Worm (Caenorhabditis elegans) whole organism, midembryonic: Measurements from ENCODE around the gene C49C8.2.

ENCODE experiments used
- flt-1 ChIP-seq: fragments of 200-800 bp; sonication (Bioruptor generic); IDR thresholded peaks from 2 replicates; pipeline ENCODE4 v1.3.6; 2022; ENCODE audit warnings: missing genetic modification characterization, missing compliant biosample characterization
- ztf-23 ChIP-seq: fragments of 200-800 bp; sonication (Bioruptor generic); IDR thresholded peaks from 2 replicates; pipeline ENCODE4 v1.3.6; 2022; ENCODE audit warnings: missing genetic modification reagents, missing genetic modification characterization, missing compliant biosample characterization

- TF ChIP-seq ztf-23 (GFP tag; lab: Robert Waterston, UW) (no peak), flt-1 (GFP tag; lab: Robert Waterston, UW) (no peak)
Observed at ce11 chrIV:8618698-8619097, 32.2 kb upstream of the C49C8.2 start, which contains the start of gene F42A9.8.
